Fruit fly (Drosophila melanogaster) whole organism, embryonic: Measurements from ENCODE around the gene CG43292.

Source experiments
- Adf1 ChIP-seq: fragments of 200-800 bp; sonication (Bioruptor generic); IDR thresholded peaks from 2 replicates; pipeline ENCODE4 v1.3.6; 2022; ENCODE audit warnings: missing biosample characterization, missing genetic modification characterization
- Bteb2 ChIP-seq: fragments of 200-800 bp; sonication (Bioruptor generic); optimal IDR thresholded peaks from 2 replicates; lab custom pipeline; 2016; ENCODE audit warnings: missing biosample characterization, missing genetic modification characterization
- C15 ChIP-seq: fragments of 200-800 bp; sonication (Bioruptor generic); IDR thresholded peaks from 3 replicates; pipeline ENCODE4 v1.3.6; 2022; ENCODE audit warnings: missing biosample characterization, missing genetic modification characterization
- CG10147 ChIP-seq: fragments of 200-800 bp; sonication (Bioruptor generic); optimal IDR thresholded peaks from 2 replicates; lab custom pipeline; 2019; ENCODE audit warnings: missing biosample characterization, mild to moderate bottlenecking, missing genetic modification characterization, moderate library complexity
- CG10959 ChIP-seq: fragments of 200-800 bp; sonication (Bioruptor generic); IDR thresholded peaks from 2 replicates; pipeline ENCODE4 v1.3.6; 2022; ENCODE audit warnings: missing biosample characterization, missing genetic modification characterization
- CG11247 ChIP-seq: fragments of 200-800 bp; sonication (Bioruptor generic); IDR thresholded peaks from 2 replicates; pipeline ENCODE4 v1.3.6; 2022; ENCODE audit warnings: missing biosample characterization, missing genetic modification characterization
- CG12104 ChIP-seq: fragments of 200-800 bp; sonication (Bioruptor generic); optimal IDR thresholded peaks from 3 replicates; lab custom pipeline; 2016; ENCODE audit warnings: missing biosample characterization, missing genetic modification characterization
- CG14667 ChIP-seq: fragments of 200-800 bp; sonication (Bioruptor generic); IDR thresholded peaks from 2 replicates; pipeline ENCODE4 v1.3.6; 2022; ENCODE audit warnings: missing biosample characterization, missing genetic modification characterization
- CG15011 ChIP-seq: fragments of 200-800 bp; sonication (Bioruptor generic); optimal IDR thresholded peaks from 3 replicates; lab custom pipeline; 2018; ENCODE audit warnings: missing biosample characterization, mild to moderate bottlenecking, missing genetic modification characterization
- CG16815 ChIP-seq: fragments of 200-800 bp; sonication (Bioruptor generic); optimal IDR thresholded peaks from 3 replicates; lab custom pipeline; 2017; ENCODE audit warnings: missing biosample characterization, mild to moderate bottlenecking, missing genetic modification characterization
- CG17385 ChIP-seq: fragments of 200-800 bp; sonication (Bioruptor generic); optimal IDR thresholded peaks from 3 replicates; lab custom pipeline; 2018; ENCODE audit warnings: missing biosample characterization, mild to moderate bottlenecking, missing genetic modification characterization
- CG2199 ChIP-seq: fragments of 200-800 bp; sonication (Bioruptor generic); IDR thresholded peaks from 3 replicates; pipeline ENCODE4 v1.3.6; 2022; ENCODE audit warnings: missing biosample characterization, missing genetic modification characterization
- CG34224 ChIP-seq: fragments of 200-800 bp; sonication (Bioruptor generic); IDR thresholded peaks from 3 replicates; pipeline ENCODE4 v1.3.6; 2022; ENCODE audit warnings: missing biosample characterization, missing genetic modification characterization; ENCODE audit not compliant: partially characterized antibody
- CG3995 ChIP-seq: fragments of 200-800 bp; sonication (Bioruptor generic); optimal IDR thresholded peaks from 3 replicates; lab custom pipeline; 2016; ENCODE audit warnings: missing biosample characterization, missing genetic modification characterization
- CG4328 ChIP-seq: fragments of 200-800 bp; sonication (Bioruptor generic); optimal IDR thresholded peaks from 3 replicates; lab custom pipeline; 2017; ENCODE audit warnings: missing biosample characterization, missing genetic modification reagents, missing genetic modification characterization
- CG6683 ChIP-seq: fragments of 200-800 bp; sonication (Bioruptor generic); optimal IDR thresholded peaks from 2 replicates; lab custom pipeline; 2017; ENCODE audit warnings: missing biosample characterization, mild to moderate bottlenecking, missing genetic modification characterization, missing genetic modification reagents
- CG8290 ChIP-seq, 3 experiments: fragments of 200-800 bp; sonication (Bioruptor generic); optimal IDR thresholded peaks; 2 replicates each; lab custom pipeline; 2016 to 2019; ENCODE audit warnings: missing biosample characterization in 3 of 3, missing genetic modification characterization in 3 of 3, mild to moderate bottlenecking in 2 of 3, moderate library complexity in 1 of 3
- CG8765 ChIP-seq: fragments of 200-800 bp; sonication (Bioruptor generic); IDR thresholded peaks from 2 replicates; pipeline ENCODE4 v1.3.6; 2022; ENCODE audit warnings: missing biosample characterization, missing genetic modification characterization
- Camta ChIP-seq: fragments of 200-800 bp; sonication (Bioruptor generic); optimal IDR thresholded peaks from 2 replicates; lab custom pipeline; 2016; ENCODE audit warnings: missing biosample characterization, missing genetic modification characterization
- D ChIP-seq, 2 experiments: fragments of 200-800 bp in 1 of 2; fragments of >200 bp in 1 of 2; sonication (Bioruptor generic) in 1 of 2; optimal IDR thresholded peaks; 2 replicates in 1 of 2; 3 replicates in 1 of 2; lab custom pipeline; 2017; ENCODE audit warnings: mild to moderate bottlenecking in 1 of 2, missing biosample characterization in 1 of 2, missing genetic modification characterization in 1 of 2, missing genetic modification reagents in 1 of 2
- Doc3 ChIP-seq: fragments of 200-800 bp; sonication (Bioruptor generic); IDR thresholded peaks from 3 replicates; pipeline ENCODE4 v1.3.6; 2022; ENCODE audit warnings: missing biosample characterization, missing genetic modification characterization; ENCODE audit not compliant: partially characterized antibody
- Fer2 ChIP-seq: fragments of 200-800 bp; sonication (Bioruptor generic); optimal IDR thresholded peaks from 2 replicates; lab custom pipeline; 2018; ENCODE audit warnings: missing biosample characterization, mild to moderate bottlenecking, missing genetic modification characterization, moderate library complexity
- Fer3 ChIP-seq: fragments of 200-800 bp; sonication (Bioruptor generic); optimal IDR thresholded peaks from 2 replicates; lab custom pipeline; 2018; ENCODE audit warnings: missing biosample characterization, mild to moderate bottlenecking, missing genetic modification characterization, moderate library complexity
- HLHmδ ChIP-seq: fragments of 200-800 bp; sonication (Bioruptor generic); optimal IDR thresholded peaks from 2 replicates; lab custom pipeline; 2018; ENCODE audit warnings: missing biosample characterization, mild to moderate bottlenecking, missing genetic modification characterization, moderate library complexity
- MTF-1 ChIP-seq: fragments of 200-800 bp; sonication (Bioruptor generic); optimal IDR thresholded peaks from 2 replicates; lab custom pipeline; 2018; ENCODE audit warnings: missing biosample characterization, mild to moderate bottlenecking, missing genetic modification characterization, borderline replicate concordance
- Mes4 ChIP-seq: fragments of 200-800 bp; sonication (Bioruptor generic); optimal IDR thresholded peaks from 2 replicates; lab custom pipeline; 2016; ENCODE audit warnings: missing biosample characterization, missing genetic modification characterization
- caup ChIP-seq: fragments of 200-800 bp; sonication (Bioruptor generic); optimal IDR thresholded peaks from 3 replicates; lab custom pipeline; 2017; ENCODE audit warnings: missing biosample characterization, mild to moderate bottlenecking, missing genetic modification characterization, moderate library complexity; ENCODE audit not compliant: severe bottlenecking
- chinmo ChIP-seq: fragments of 200-800 bp; sonication (Bioruptor generic); IDR thresholded peaks from 4 replicates; pipeline ENCODE4 v1.3.6; 2022; ENCODE audit warnings: missing biosample characterization, missing genetic modification characterization; ENCODE audit not compliant: partially characterized antibody
- nau ChIP-seq: fragments of 200-800 bp; sonication (Bioruptor generic); optimal IDR thresholded peaks from 3 replicates; lab custom pipeline; 2017; ENCODE audit warnings: missing biosample characterization, mild to moderate bottlenecking, missing genetic modification characterization, missing genetic modification reagents
- prd ChIP-seq, 3 experiments: fragments of >200 bp in 2 of 3; fragments of 200-800 bp in 1 of 3; sonication (Bioruptor generic) in 1 of 3; optimal IDR thresholded peaks in 2 of 3; IDR thresholded peaks in 1 of 3; 2 replicates in 2 of 3; 3 replicates in 1 of 3; pipeline versions ENCODE4 v1.3.6 to Lab custom; 2017 to 2022; ENCODE audit warnings: missing biosample characterization in 1 of 3, missing genetic modification characterization in 1 of 3
- sens ChIP-seq: fragments of 200-800 bp; sonication (Bioruptor generic); peaks from one replicate; lab custom pipeline; 2016; ENCODE audit warnings: missing biosample characterization, missing genetic modification characterization
- slbo ChIP-seq: fragments of 200-800 bp; sonication (Bioruptor generic); IDR thresholded peaks from 2 replicates; pipeline ENCODE4 v1.3.6; 2022; ENCODE audit warnings: missing biosample characterization, missing genetic modification characterization
- twi ChIP-seq: fragments of 200-800 bp; optimal IDR thresholded peaks from 2 replicates; lab custom pipeline; 2019; ENCODE audit warnings: missing biosample characterization, mild to moderate bottlenecking, missing genetic modification characterization, moderate library complexity

Gene CG43292

dm6 chr3L:7518351-7519102 is 43.2 kb downstream of the CG43292 start, which contains the start of gene ltl (continued):
- TF ChIP-seq Adf1 (GFP tag; lab: Robert Waterston, UW) (peak; percentile 82), CG2199 (GFP tag; lab: Robert Waterston, UW) (peak; percentile 48; the same call in 1 of the 3 replicates), Fer2 (tag; lab: Kevin White, UChicago) (no peak), CG10959 (GFP tag; lab: Robert Waterston, UW) (no peak), Doc3 (GFP tag; lab: Robert Waterston, UW) (no peak), chinmo (GFP tag; lab: Robert Waterston, UW) (0 out of 4 replicates have a peak, but pooled peaks have one; percentile 67), Camta (GFP tag; lab: Kevin White, UChicago) (no peak), CG8290 (GFP tag; optimal IDR thresholded peaks at IDR 0.05; lab: Kevin White, UChicago) (no peak), CG8290 (tag; optimal IDR thresholded peaks at IDR 0.05; lab: Kevin White, UChicago) (no peak), sens (GFP tag; lab: Kevin White, UChicago) (no peak), Mes4 (no peak), CG34224 (GFP tag; lab: Robert Waterston, UW) (0 out of 3 replicates have a peak, but pooled peaks have one; percentile 13), CG12104 (no peak), CG15011 (GFP tag; lab: Kevin White, UChicago) (no peak), twi (tag; lab: Kevin White, UChicago) (peak; percentile 96), CG11247 (GFP tag; lab: Robert Waterston, UW) (no peak)

- no peak for TF ChIP-seq CG14667 (GFP tag; lab: Robert Waterston, UW)
- peak; percentile 58 for TF ChIP-seq CG3995 (GFP tag; lab: Kevin White, UChicago)
- TF ChIP-seq CG8290 (GFP tag; optimal IDR thresholded peaks at IDR 0.05; lab: Kevin White, UChicago) = no peak
- TF ChIP-seq CG8290 (tag; optimal IDR thresholded peaks at IDR 0.05; lab: Kevin White, UChicago) = no peak
- no peak for TF ChIP-seq CG4328 (GFP tag; lab: Kevin White, UChicago)
- TF ChIP-seq twi (tag; lab: Kevin White, UChicago) = peak; percentile 93
- TF ChIP-seq D (optimal IDR thresholded peaks at IDR 0.05; lab: Kevin White, UChicago) = no peak
- no peak for TF ChIP-seq D (GFP tag; optimal IDR thresholded peaks at IDR 0.05; lab: Kevin White, UChicago)
- no peak for TF ChIP-seq CG10147
- no peak for TF ChIP-seq caup (GFP tag; lab: Kevin White, UChicago)
- no peak for TF ChIP-seq prd (optimal IDR thresholded peaks at IDR 0.05; lab: Kevin White, UChicago)
- TF ChIP-seq prd (GFP tag; IDR thresholded peaks at IDR 0.05; lab: Robert Waterston, UW) = no peak
- no peak for TF ChIP-seq CG6683
- TF ChIP-seq C15 (GFP tag; lab: Robert Waterston, UW) = no peak
- TF ChIP-seq CG2199 (GFP tag; lab: Robert Waterston, UW) = peak; percentile 30; the same call in 1 of the 3 replicates
- no peak for TF ChIP-seq CG8765 (GFP tag; lab: Robert Waterston, UW)
- TF ChIP-seq slbo (GFP tag; lab: Robert Waterston, UW) = 0 out of 2 replicates have a peak, but pooled peaks have one; percentile 11
- TF ChIP-seq MTF-1 (GFP tag; lab: Kevin White, UChicago) = no peak
Measured at dm6 chr3L:7519219-7519618, 43.8 kb downstream of the CG43292 start.

DNA sequence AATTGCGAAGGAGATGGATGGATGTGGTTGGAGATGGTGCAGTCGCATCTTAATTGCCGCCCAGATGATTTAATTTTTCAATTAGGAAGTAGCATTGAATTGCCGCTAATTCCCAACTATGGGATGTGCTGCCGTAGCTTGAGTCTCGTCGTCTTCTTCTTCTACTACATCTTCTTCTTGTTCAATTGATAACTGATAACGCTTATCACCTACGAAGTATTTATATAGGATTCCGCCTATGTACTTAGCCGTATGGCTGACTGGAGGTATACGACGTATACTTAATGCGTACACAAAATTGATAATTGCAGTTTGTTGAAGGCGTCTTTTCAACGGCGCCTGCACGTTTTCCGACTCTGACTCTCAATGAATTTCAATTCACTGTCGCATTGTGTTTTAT is 45.2 kb downstream of the CG43292 start:
- TF ChIP-seq CG16815 (GFP tag; lab: Kevin White, UChicago) (no peak), Fer3 (no peak), Bteb2 (GFP tag; lab: Kevin White, UChicago) (no peak), HLHmδ (GFP tag; lab: Kevin White, UChicago) (no peak), nau (no peak), CG17385 (GFP tag; lab: Kevin White, UChicago) (peak; percentile 53)
